Worm (Caenorhabditis elegans) whole organism, early embryonic: ENCODE data around the gene cup-15.

Experiments used
- B0310.2 ChIP-seq: sonication (generic microtip); optimal IDR thresholded peaks from 2 replicates; lab custom pipeline; 2016; ENCODE audit warnings: mild to moderate bottlenecking, missing genetic modification characterization, missing compliant biosample characterization
- F13C5.2 ChIP-seq: sonication (generic microtip); optimal IDR thresholded peaks from 2 replicates; lab custom pipeline; 2017; ENCODE audit warnings: mild to moderate bottlenecking, missing genetic modification characterization, inconsistent platforms, missing compliant biosample characterization
- aly-1 ChIP-seq: sonication (generic microtip); optimal IDR thresholded peaks from 2 replicates; lab custom pipeline; 2016; ENCODE audit warnings: missing genetic modification characterization, missing compliant biosample characterization
- ama-1 ChIP-seq: fragments of 150-350 bp; optimal IDR thresholded peaks from 2 replicates; lab custom pipeline; 2014
- ceh-13 ChIP-seq: fragments of 200-800 bp; sonication (Bioruptor generic); optimal IDR thresholded peaks from 2 replicates; lab custom pipeline; 2018; ENCODE audit warnings: mild to moderate bottlenecking, missing genetic modification characterization, missing compliant biosample characterization
- ceh-36 ChIP-seq: sonication (generic microtip); optimal IDR thresholded peaks from 2 replicates; lab custom pipeline; 2016; ENCODE audit warnings: missing genetic modification characterization, inconsistent platforms, missing compliant biosample characterization
- ets-7 ChIP-seq: sonication (generic microtip); optimal IDR thresholded peaks from 2 replicates; lab custom pipeline; 2016; ENCODE audit warnings: missing genotype, missing genetic modification characterization, missing compliant biosample characterization
- flt-1 ChIP-seq: fragments of 200-800 bp; sonication (Bioruptor generic); IDR thresholded peaks from 2 replicates; pipeline ENCODE4 v1.3.6; 2022; ENCODE audit warnings: missing genetic modification characterization, missing compliant biosample characterization
- hmbx-1 ChIP-seq: sonication (generic microtip); optimal IDR thresholded peaks from 2 replicates; lab custom pipeline; 2016; ENCODE audit warnings: mild to moderate bottlenecking, missing genetic modification characterization, missing compliant biosample characterization
- hmg-4 ChIP-seq: fragments of 200-800 bp; sonication (Bioruptor generic); optimal IDR thresholded peaks from 2 replicates; lab custom pipeline; 2018; ENCODE audit warnings: mild to moderate bottlenecking, missing genetic modification characterization, missing compliant biosample characterization
- hnd-1 ChIP-seq: sonication (generic microtip); optimal IDR thresholded peaks from 2 replicates; lab custom pipeline; 2016; ENCODE audit warnings: missing genetic modification characterization, missing compliant biosample characterization
- pes-1 ChIP-seq: fragments of 200-800 bp; sonication (Bioruptor generic); IDR thresholded peaks from 2 replicates; pipeline ENCODE4 v1.3.6; 2022; ENCODE audit warnings: missing genetic modification reagents, missing genetic modification characterization, missing compliant biosample characterization
- scrt-1 ChIP-seq: fragments of 200-800 bp; sonication (Bioruptor generic); IDR thresholded peaks from 2 replicates; pipeline ENCODE4 v1.3.6; 2022; ENCODE audit warnings: missing genetic modification characterization, missing compliant biosample characterization
- sea-1 ChIP-seq: fragments of 200-800 bp; sonication (Bioruptor generic); conservative IDR thresholded peaks from 2 replicates; pipeline ENCODE4 v1.3.6; 2022; ENCODE audit warnings: missing genetic modification characterization, missing compliant biosample characterization
- tbx-11 ChIP-seq: fragments of 200-800 bp; sonication (Bioruptor generic); IDR thresholded peaks from 2 replicates; pipeline ENCODE4 v1.3.6; 2022; ENCODE audit warnings: missing genetic modification characterization, missing compliant biosample characterization
- tbx-37 ChIP-seq: fragments of 200-800 bp; sonication (Bioruptor generic); conservative IDR thresholded peaks from 2 replicates; pipeline ENCODE4 v1.3.6; 2022; ENCODE audit warnings: missing genetic modification reagents, missing genetic modification characterization, missing compliant biosample characterization
- tra-4 ChIP-seq: sonication (generic microtip); optimal IDR thresholded peaks from 2 replicates; lab custom pipeline; 2017; ENCODE audit warnings: missing genetic modification characterization, missing compliant biosample characterization

The cup-15 gene

DNA sequence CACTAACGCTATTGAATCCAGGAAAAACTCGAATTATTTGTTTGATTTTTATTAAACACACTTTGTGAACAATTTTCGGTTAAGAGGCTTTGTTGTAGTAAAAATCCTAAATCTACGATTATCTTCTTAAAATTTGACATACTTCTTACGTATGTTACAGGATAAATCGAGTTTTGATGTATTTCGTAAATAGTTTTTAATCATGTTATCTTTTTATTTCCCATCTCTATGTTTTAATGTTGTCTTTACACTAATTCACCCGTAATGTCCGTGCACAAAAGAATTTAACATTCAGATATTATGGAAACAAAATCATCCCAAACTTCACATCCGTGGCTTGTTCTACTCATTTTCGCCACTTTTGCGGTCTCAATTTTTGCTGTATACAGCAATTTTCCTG is 29.1 kb upstream of the cup-15 start, which contains the start of gene egli-1:
egli-1 (plus strand) TSS at position 301 of the 400 bp plus-strand sequence.
- no peak for TF ChIP-seq hmbx-1 (tag; lab: Kevin White, UChicago)
- TF ChIP-seq tra-4 (tag; lab: Kevin White, UChicago): no peak
- no peak for TF ChIP-seq ets-7 (tag; lab: Kevin White, UChicago)
- TF ChIP-seq F13C5.2: no peak
- TF ChIP-seq pes-1 (GFP tag; lab: Robert Waterston, UW): no peak
- no peak for TF ChIP-seq sea-1 (GFP tag; lab: Robert Waterston, UW)
- no peak for TF ChIP-seq tbx-11
- TF ChIP-seq aly-1 (tag; lab: Kevin White, UChicago): no peak

DNA sequence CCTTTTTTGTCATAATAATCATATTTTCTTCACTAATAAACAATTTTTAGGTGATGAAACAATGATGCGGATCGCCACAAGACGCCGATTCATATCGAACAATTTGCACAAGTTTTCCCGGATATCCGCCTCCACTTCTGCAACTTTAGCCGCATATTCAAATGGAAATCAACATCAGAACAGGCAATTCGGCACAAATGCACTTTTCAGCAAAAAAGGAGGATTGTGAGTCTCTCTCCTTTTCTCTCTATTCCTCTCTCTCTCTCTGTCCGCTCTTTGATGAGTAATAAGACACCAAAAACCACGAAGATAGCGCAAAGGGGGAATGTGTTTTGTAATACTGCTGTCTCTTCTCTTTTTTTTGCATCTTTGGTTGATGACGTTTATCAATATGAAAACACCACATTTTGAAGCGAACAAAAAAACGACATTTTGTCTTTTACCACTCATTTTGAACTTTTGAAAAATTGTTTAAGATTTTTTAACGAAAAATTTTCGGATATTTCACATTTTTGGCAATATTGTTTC is 27.9 kb upstream of the cup-15 start, which contains the start of gene eat-3:
eat-3 (plus strand) TSS at position 51 of the 528 bp plus-strand sequence.
- TF ChIP-seq hmg-4 (GFP tag; lab: Kevin White, UChicago) (no peak), hmbx-1 (tag; lab: Kevin White, UChicago) (no peak), scrt-1 (GFP tag; lab: Robert Waterston, UW) (no peak), hnd-1 (no peak), F13C5.2 (no peak), tbx-37 (GFP tag; lab: Robert Waterston, UW) (no peak), B0310.2 (tag; lab: Kevin White, UChicago) (no peak)

DNA sequence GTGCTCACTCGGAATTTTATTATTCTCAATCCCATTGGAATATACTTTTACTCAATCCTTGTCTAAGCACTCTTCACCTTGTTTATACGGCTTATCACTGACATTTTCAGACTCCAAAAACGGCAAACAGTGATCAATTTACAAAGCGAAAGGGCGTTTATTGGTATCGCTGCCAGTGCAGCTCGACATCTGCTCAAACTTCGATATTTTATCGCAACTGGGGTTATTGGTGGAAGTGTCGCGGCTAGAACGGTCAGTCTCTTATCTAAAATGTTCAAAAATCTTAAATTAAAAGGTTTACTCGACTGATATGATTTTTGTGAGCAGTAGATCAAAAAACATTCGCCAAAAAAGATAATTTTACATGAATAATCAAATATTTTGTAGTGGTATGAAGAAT is 27.2 kb upstream of the cup-15 start:
- TF ChIP-seq F13C5.2: no peak
- TF ChIP-seq scrt-1 (GFP tag; lab: Robert Waterston, UW): no peak
- no peak for TF ChIP-seq tra-4 (tag; lab: Kevin White, UChicago)
- no peak for TF ChIP-seq ama-1 (lab: Kevin White, UChicago)

DNA sequence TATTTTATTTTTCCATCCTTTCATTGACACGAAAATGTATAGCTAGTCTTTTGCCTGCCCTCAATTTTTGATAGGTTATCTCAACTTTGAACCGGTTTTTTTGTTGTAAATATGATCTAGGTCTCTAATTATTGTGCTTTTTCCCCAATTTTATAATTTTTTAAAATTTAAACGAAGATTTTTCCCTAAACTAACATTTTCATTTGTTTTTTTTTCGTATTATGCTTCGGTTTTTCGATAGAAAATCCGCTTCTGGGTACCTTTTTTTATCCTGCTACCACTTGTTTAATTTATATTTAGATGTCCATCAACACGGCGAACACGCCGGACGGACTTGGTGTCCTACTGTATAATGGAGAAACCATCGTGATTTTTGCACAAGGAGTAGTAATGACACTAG is 23.3 kb upstream of the cup-15 start, which contains the start of gene wbp-2:
wbp-2 (plus strand) TSS at position 301 of the 400 bp plus-strand sequence.
- no peak for TF ChIP-seq hnd-1
- no peak for TF ChIP-seq scrt-1 (GFP tag; lab: Robert Waterston, UW)
- no peak for TF ChIP-seq ceh-13 (GFP tag; lab: Kevin White, UChicago)
- TF ChIP-seq ceh-36 (tag; lab: Kevin White, UChicago): no peak
- TF ChIP-seq B0310.2 (tag; lab: Kevin White, UChicago): no peak
- no peak for TF ChIP-seq F13C5.2
- no peak for TF ChIP-seq ama-1 (lab: Kevin White, UChicago)
- no peak for TF ChIP-seq aly-1 (tag; lab: Kevin White, UChicago)
- no peak for TF ChIP-seq pes-1 (GFP tag; lab: Robert Waterston, UW)
- no peak for TF ChIP-seq tra-4 (tag; lab: Kevin White, UChicago)
- no peak for TF ChIP-seq flt-1 (GFP tag; lab: Robert Waterston, UW)
- no peak for TF ChIP-seq tbx-11

DNA sequence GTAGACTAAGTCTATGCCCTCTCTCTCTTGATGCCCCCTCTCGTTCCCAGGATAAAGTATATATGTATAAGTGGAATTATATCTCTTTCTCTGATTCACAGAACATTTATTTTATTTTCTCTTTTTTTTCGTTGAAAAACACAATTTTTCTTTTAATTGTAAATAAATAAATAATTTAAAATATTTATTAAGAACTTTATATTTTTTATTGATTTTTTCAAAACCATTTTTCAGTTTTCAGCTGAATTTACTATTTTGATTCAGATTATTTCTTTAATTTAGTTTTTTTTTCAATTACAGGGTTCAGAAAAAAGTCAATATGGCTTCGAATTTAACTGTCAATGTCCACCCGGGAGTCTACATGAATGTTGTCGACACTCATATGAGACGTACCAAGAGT is 21.5 kb upstream of the cup-15 start, which contains the start of gene eif-3.F:
eif-3.F (plus strand) TSS at position 301 of the 400 bp plus-strand sequence.
- TF ChIP-seq hmg-4 (GFP tag; lab: Kevin White, UChicago) (no peak), B0310.2 (tag; lab: Kevin White, UChicago) (no peak), tbx-37 (GFP tag; lab: Robert Waterston, UW) (no peak), flt-1 (GFP tag; lab: Robert Waterston, UW) (no peak), tbx-11 (no peak), hnd-1 (no peak), tra-4 (tag; lab: Kevin White, UChicago) (no peak), pes-1 (GFP tag; lab: Robert Waterston, UW) (no peak), hmbx-1 (tag; lab: Kevin White, UChicago) (no peak), F13C5.2 (no peak), ets-7 (tag; lab: Kevin White, UChicago) (no peak), ceh-36 (tag; lab: Kevin White, UChicago) (no peak), aly-1 (tag; lab: Kevin White, UChicago) (no peak)

DNA sequence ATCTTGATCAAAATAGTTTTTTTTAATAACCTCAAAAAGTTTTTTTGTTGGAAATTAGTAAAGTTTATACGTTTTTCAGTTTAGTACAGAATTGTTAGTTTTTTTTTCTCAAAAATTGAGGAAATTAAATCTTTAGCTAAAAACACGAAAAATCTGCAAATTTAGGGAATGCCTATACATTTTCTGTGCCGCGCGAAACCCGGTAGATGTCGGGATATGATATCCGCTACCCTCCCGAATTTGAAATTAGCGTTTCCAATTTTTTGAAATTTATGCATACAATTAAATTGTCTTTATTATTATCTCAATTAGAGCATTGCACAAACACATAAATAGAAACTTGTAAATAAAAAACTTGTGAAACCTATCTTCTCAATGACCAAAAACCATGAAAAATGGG is 19.8 kb upstream of the cup-15 start:
- TF ChIP-seq aly-1 (tag; lab: Kevin White, UChicago) (no peak), tra-4 (tag; lab: Kevin White, UChicago) (no peak), F13C5.2 (no peak), sea-1 (GFP tag; lab: Robert Waterston, UW) (no peak), B0310.2 (tag; lab: Kevin White, UChicago) (no peak), pes-1 (GFP tag; lab: Robert Waterston, UW) (no peak), tbx-11 (no peak), ama-1 (lab: Kevin White, UChicago) (no peak), ceh-36 (tag; lab: Kevin White, UChicago) (no peak), hmbx-1 (tag; lab: Kevin White, UChicago) (no peak), ets-7 (tag; lab: Kevin White, UChicago) (no peak), ceh-13 (GFP tag; lab: Kevin White, UChicago) (no peak), tbx-37 (GFP tag; lab: Robert Waterston, UW) (no peak), hnd-1 (no peak), flt-1 (GFP tag; lab: Robert Waterston, UW) (no peak), hmg-4 (GFP tag; lab: Kevin White, UChicago) (no peak), scrt-1 (GFP tag; lab: Robert Waterston, UW) (no peak)

DNA sequence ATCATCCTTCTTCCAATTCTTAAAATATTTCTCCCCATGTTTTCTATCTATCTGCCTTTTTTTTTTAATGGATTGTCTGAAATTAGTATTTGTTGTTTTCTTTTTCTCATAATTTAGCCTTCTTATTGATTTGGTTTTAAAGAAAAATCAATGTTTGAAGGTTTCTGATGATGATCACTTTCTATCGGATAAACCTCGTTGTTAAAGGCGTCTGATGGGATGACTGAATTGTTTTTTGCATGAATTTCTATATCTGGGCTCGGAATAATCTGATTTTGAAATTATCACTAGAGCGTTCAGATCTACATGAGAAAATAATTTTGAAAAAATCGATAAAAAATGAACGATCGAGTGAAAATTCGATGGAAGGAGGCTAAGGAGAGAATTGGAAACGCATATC is 19.1 kb upstream of the cup-15 start, which contains the start of gene scp-1:
scp-1 (plus strand) TSS at position 301 of the 400 bp plus-strand sequence.
- no peak for TF ChIP-seq tbx-11
- no peak for TF ChIP-seq tra-4 (tag; lab: Kevin White, UChicago)
- no peak for TF ChIP-seq B0310.2 (tag; lab: Kevin White, UChicago)
- no peak for TF ChIP-seq hnd-1

DNA sequence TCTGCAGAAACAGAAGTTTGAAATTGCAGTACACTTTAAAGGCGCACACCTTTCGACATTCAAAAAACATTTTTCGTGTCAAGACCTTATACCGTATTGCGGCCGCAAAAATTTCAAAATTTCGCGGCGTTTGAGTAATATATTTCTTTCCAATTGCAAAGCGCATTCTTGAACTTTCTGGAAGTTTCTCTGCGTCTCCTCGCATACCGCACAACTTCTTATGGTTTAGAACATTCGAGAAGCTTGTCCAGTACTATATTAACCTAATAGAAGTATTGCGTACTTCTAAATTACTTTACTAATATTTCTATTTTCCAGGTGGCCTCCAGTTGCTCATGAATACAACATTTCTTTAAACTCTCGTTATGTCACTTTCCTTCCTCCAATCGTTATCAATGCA is 16.1 kb upstream of the cup-15 start:
- TF ChIP-seq F13C5.2 (no peak), hnd-1 (no peak), hmbx-1 (tag; lab: Kevin White, UChicago) (no peak)
